Fruit fly (Drosophila melanogaster) whole organism, embryonic: ENCODE data around the gene Mlc1.
A peak's percentile ranks its signal among the peaks of the same experiment; 100 is the strongest.

Experiments
- B-H1 ChIP-seq: fragments of 200-800 bp; sonication (Bioruptor generic); IDR thresholded peaks from 3 replicates; pipeline ENCODE4 v1.3.6; 2022; ENCODE audit warnings: missing biosample characterization, missing genetic modification characterization
- Bdp1 ChIP-seq: fragments of 200-800 bp; sonication (Bioruptor generic); optimal IDR thresholded peaks from 3 replicates; lab custom pipeline; 2016; ENCODE audit warnings: missing biosample characterization, missing genetic modification characterization
- CG10209 ChIP-seq: fragments of 200-800 bp; sonication (Bioruptor generic); optimal IDR thresholded peaks from 3 replicates; lab custom pipeline; 2017; ENCODE audit warnings: missing biosample characterization, mild to moderate bottlenecking, missing genetic modification characterization, missing genetic modification reagents
- CG11398 ChIP-seq: fragments of 200-800 bp; sonication (Bioruptor generic); optimal IDR thresholded peaks from 2 replicates; lab custom pipeline; 2016; ENCODE audit warnings: missing biosample characterization, missing genetic modification characterization
- CG12942 ChIP-seq: fragments of 200-800 bp; sonication (Bioruptor generic); optimal IDR thresholded peaks from 3 replicates; lab custom pipeline; 2016; ENCODE audit warnings: missing biosample characterization, missing genetic modification characterization
- CG13424 ChIP-seq: fragments of 200-800 bp; sonication (Bioruptor generic); optimal IDR thresholded peaks from 2 replicates; lab custom pipeline; 2019; ENCODE audit warnings: missing biosample characterization, mild to moderate bottlenecking, missing genetic modification characterization, moderate library complexity
- CG14441 ChIP-seq: fragments of 200-800 bp; sonication (Bioruptor generic); IDR thresholded peaks from 2 replicates; pipeline ENCODE4 v1.3.6; 2022; ENCODE audit warnings: missing biosample characterization, missing genetic modification characterization
- CG14710 ChIP-seq: fragments of 200-800 bp; sonication (Bioruptor generic); optimal IDR thresholded peaks from 3 replicates; lab custom pipeline; 2019; ENCODE audit warnings: missing biosample characterization, mild to moderate bottlenecking, missing genetic modification characterization, moderate library complexity
- CG14860 ChIP-seq: fragments of 200-800 bp; sonication (Bioruptor generic); IDR thresholded peaks from 3 replicates; pipeline ENCODE4 v1.3.6; 2022; ENCODE audit warnings: missing biosample characterization, missing genetic modification characterization; ENCODE audit not compliant: partially characterized antibody
- CG15269 ChIP-seq: fragments of 200-800 bp; sonication (Bioruptor generic); optimal IDR thresholded peaks from 2 replicates; lab custom pipeline; 2018; ENCODE audit warnings: missing biosample characterization, mild to moderate bottlenecking, missing genetic modification characterization, moderate library complexity
- CG16813 ChIP-seq: fragments of 200-800 bp; sonication (Bioruptor generic); IDR thresholded peaks from 3 replicates; pipeline ENCODE4 v1.3.6; 2022; ENCODE audit warnings: missing biosample characterization, missing genetic modification characterization; ENCODE audit not compliant: partially characterized antibody
- CG17359 ChIP-seq: fragments of 200-800 bp; sonication (Bioruptor generic); optimal IDR thresholded peaks from 3 replicates; lab custom pipeline; 2018; ENCODE audit warnings: missing biosample characterization, mild to moderate bottlenecking, missing genetic modification characterization, moderate library complexity
- CG18599 ChIP-seq: fragments of 200-800 bp; sonication (Bioruptor generic); optimal IDR thresholded peaks from 3 replicates; lab custom pipeline; 2017; ENCODE audit warnings: missing biosample characterization, missing genetic modification characterization, mild to moderate bottlenecking, moderate library complexity, missing genetic modification reagents
- CG18619 ChIP-seq: fragments of 200-800 bp; sonication (Bioruptor generic); optimal IDR thresholded peaks from 3 replicates; lab custom pipeline; 2017; ENCODE audit warnings: missing biosample characterization, mild to moderate bottlenecking, missing genetic modification characterization
- CG3163 ChIP-seq: fragments of 200-800 bp; sonication (Bioruptor generic); optimal IDR thresholded peaks from 3 replicates; lab custom pipeline; 2016; ENCODE audit warnings: missing biosample characterization, missing genetic modification characterization
- CG43689 ChIP-seq: fragments of 200-800 bp; sonication (Bioruptor generic); IDR thresholded peaks from 2 replicates; pipeline ENCODE4 v1.3.6; 2022; ENCODE audit warnings: missing biosample characterization, missing genetic modification characterization
- CG7372 ChIP-seq: fragments of 200-800 bp; sonication (Bioruptor generic); IDR thresholded peaks from 2 replicates; pipeline ENCODE4 v1.3.6; 2022; ENCODE audit warnings: missing biosample characterization, missing genetic modification characterization
- CG7556 ChIP-seq: fragments of 200-800 bp; sonication (Bioruptor generic); optimal IDR thresholded peaks from 2 replicates; lab custom pipeline; 2017; ENCODE audit warnings: missing biosample characterization, mild to moderate bottlenecking, missing genetic modification characterization
- CG7745 ChIP-seq: fragments of 200-800 bp; sonication (Bioruptor generic); optimal IDR thresholded peaks from 2 replicates; lab custom pipeline; 2018; ENCODE audit warnings: missing biosample characterization, mild to moderate bottlenecking, missing genetic modification characterization, moderate library complexity
- CG9215 ChIP-seq: fragments of 200-800 bp; sonication (Bioruptor generic); IDR thresholded peaks from 2 replicates; pipeline ENCODE4 v1.3.6; 2022; ENCODE audit warnings: missing biosample characterization, missing genetic modification characterization
- CG9437 ChIP-seq: fragments of 200-800 bp; sonication (Bioruptor generic); optimal IDR thresholded peaks from 2 replicates; lab custom pipeline; 2018; ENCODE audit warnings: missing biosample characterization, mild to moderate bottlenecking, missing genetic modification characterization
- Camta ChIP-seq: fragments of 200-800 bp; sonication (Bioruptor generic); optimal IDR thresholded peaks from 2 replicates; lab custom pipeline; 2016; ENCODE audit warnings: missing biosample characterization, missing genetic modification characterization
- Ets65A ChIP-seq: fragments of 200-800 bp; sonication (Bioruptor generic); peaks from one replicate; lab custom pipeline; 2016; ENCODE audit warnings: missing biosample characterization, missing genetic modification characterization
- Fer1 ChIP-seq: fragments of 200-800 bp; sonication (Bioruptor generic); optimal IDR thresholded peaks from 2 replicates; lab custom pipeline; 2017; ENCODE audit warnings: missing biosample characterization, mild to moderate bottlenecking, missing genetic modification characterization
- H15 ChIP-seq: fragments of 200-800 bp; sonication (Bioruptor generic); IDR thresholded peaks from 3 replicates; pipeline ENCODE4 v1.3.6; 2022; ENCODE audit warnings: missing biosample characterization, missing genetic modification characterization
- Kr ChIP-seq: fragments of 200-800 bp; sonication (Bioruptor generic); optimal IDR thresholded peaks from 2 replicates; lab custom pipeline; 2017; ENCODE audit warnings: missing biosample characterization, mild to moderate bottlenecking, missing genetic modification characterization
- Lhr ChIP-seq: fragments of 200-800 bp; sonication (Bioruptor generic); optimal IDR thresholded peaks from 3 replicates; lab custom pipeline; 2017; ENCODE audit warnings: mild to moderate bottlenecking, missing biosample characterization, missing genetic modification reagents, missing genetic modification characterization
- MTF-1 ChIP-seq: fragments of 200-800 bp; sonication (Bioruptor generic); optimal IDR thresholded peaks from 2 replicates; lab custom pipeline; 2018; ENCODE audit warnings: missing biosample characterization, mild to moderate bottlenecking, missing genetic modification characterization, borderline replicate concordance
- Max ChIP-seq: fragments of 200-800 bp; sonication (Bioruptor generic); optimal IDR thresholded peaks from 2 replicates; lab custom pipeline; 2016; ENCODE audit warnings: missing biosample characterization, mild to moderate bottlenecking, missing genetic modification characterization
- NC2β ChIP-seq: fragments of 200-800 bp; sonication (Bioruptor generic); optimal IDR thresholded peaks from 2 replicates; lab custom pipeline; 2016; ENCODE audit warnings: missing biosample characterization, missing genetic modification characterization
- Spps ChIP-seq: fragments of 200-800 bp; sonication (Bioruptor generic); optimal IDR thresholded peaks from 2 replicates; lab custom pipeline; 2018; ENCODE audit warnings: missing biosample characterization, mild to moderate bottlenecking, missing genetic modification characterization
- Stat92E ChIP-seq, 3 experiments: fragments of >200 bp in 2 of 3; fragments of 200-800 bp in 1 of 3; sonication (Bioruptor generic) in 1 of 3; optimal IDR thresholded peaks; 2 replicates each; lab custom pipeline; 2017 to 2019; ENCODE audit warnings: missing biosample characterization in 3 of 3, missing genetic modification characterization in 3 of 3, mild to moderate bottlenecking in 1 of 3, moderate library complexity in 1 of 3
- amos ChIP-seq: fragments of 200-800 bp; sonication (Bioruptor generic); IDR thresholded peaks from 2 replicates; pipeline ENCODE4 v1.3.6; 2022; ENCODE audit warnings: missing biosample characterization, missing genetic modification characterization; ENCODE audit not compliant: partially characterized antibody
- br ChIP-seq: fragments of >200 bp; optimal IDR thresholded peaks from 2 replicates; lab custom pipeline; 2017
- bsh ChIP-seq, 2 experiments: fragments of 200-800 bp; sonication (Bioruptor generic); optimal IDR thresholded peaks; 2 replicates each; lab custom pipeline; 2017 to 2018; ENCODE audit warnings: mild to moderate bottlenecking in 2 of 2, missing biosample characterization in 2 of 2, missing genetic modification characterization in 2 of 2, moderate library complexity in 1 of 2
- cato ChIP-seq: fragments of 200-800 bp; sonication (Bioruptor generic); optimal IDR thresholded peaks from 2 replicates; lab custom pipeline; 2016; ENCODE audit warnings: missing biosample characterization, missing genetic modification characterization, borderline replicate concordance
- cg ChIP-seq: fragments of 200-800 bp; sonication (Bioruptor generic); optimal IDR thresholded peaks from 3 replicates; lab custom pipeline; 2019; ENCODE audit warnings: missing biosample characterization, mild to moderate bottlenecking, missing genetic modification characterization, moderate library complexity
- crp ChIP-seq, 2 experiments: fragments of 200-800 bp; sonication (Bioruptor generic); optimal IDR thresholded peaks; 2 replicates in 1 of 2; 3 replicates in 1 of 2; lab custom pipeline; 2017; ENCODE audit warnings: missing biosample characterization in 2 of 2, missing genetic modification characterization in 2 of 2, mild to moderate bottlenecking in 1 of 2, moderate library complexity in 1 of 2
- dmrt99B ChIP-seq: fragments of 200-800 bp; sonication (Bioruptor generic); optimal IDR thresholded peaks from 2 replicates; lab custom pipeline; 2018; ENCODE audit warnings: missing biosample characterization, mild to moderate bottlenecking, missing genetic modification characterization, moderate library complexity
- dpn ChIP-seq, 2 experiments: fragments of 200-800 bp; sonication (Bioruptor generic); optimal IDR thresholded peaks; 3 replicates each; lab custom pipeline; 2016; ENCODE audit warnings: missing biosample characterization in 2 of 2, missing genetic modification characterization in 2 of 2
- esg ChIP-seq: fragments of 200-800 bp; sonication (Bioruptor generic); conservative IDR thresholded peaks from 2 replicates; pipeline ENCODE4 v1.3.6; 2022; ENCODE audit warnings: missing biosample characterization, missing genetic modification characterization
- ind ChIP-seq: fragments of 200-800 bp; sonication (Bioruptor generic); optimal IDR thresholded peaks from 3 replicates; lab custom pipeline; 2016; ENCODE audit warnings: missing biosample characterization, missing genetic modification characterization
- jumu ChIP-seq: fragments of 200-800 bp; sonication (Bioruptor generic); optimal IDR thresholded peaks from 3 replicates; lab custom pipeline; 2016; ENCODE audit warnings: missing biosample characterization, missing genetic modification characterization
- lab ChIP-seq: fragments of 200-800 bp; sonication (Bioruptor generic); optimal IDR thresholded peaks from 3 replicates; lab custom pipeline; 2017; ENCODE audit warnings: missing biosample characterization, missing genetic modification characterization, mild to moderate bottlenecking, moderate library complexity, missing genetic modification reagents
- maf-S ChIP-seq: fragments of 200-800 bp; sonication (Bioruptor generic); optimal IDR thresholded peaks from 2 replicates; lab custom pipeline; 2016; ENCODE audit warnings: missing biosample characterization, missing genetic modification characterization
- pita ChIP-seq: fragments of 200-800 bp; sonication (Bioruptor generic); optimal IDR thresholded peaks from 2 replicates; lab custom pipeline; 2017; ENCODE audit warnings: missing biosample characterization, mild to moderate bottlenecking, missing genetic modification characterization
- slp2 ChIP-seq: fragments of 200-800 bp; sonication (Bioruptor generic); optimal IDR thresholded peaks from 2 replicates; lab custom pipeline; 2016; ENCODE audit warnings: missing biosample characterization, missing genetic modification characterization
- unc-4 ChIP-seq: fragments of 200-800 bp; sonication (Bioruptor generic); IDR thresholded peaks from 2 replicates; pipeline ENCODE4 v1.3.6; 2022; ENCODE audit warnings: missing biosample characterization, missing genetic modification characterization; ENCODE audit not compliant: partially characterized antibody
- vvl ChIP-seq: fragments of 200-800 bp; sonication (Bioruptor generic); IDR thresholded peaks from 2 replicates; pipeline ENCODE4 v1.3.6; 2022; ENCODE audit warnings: missing biosample characterization, missing genetic modification characterization
- wor ChIP-seq: fragments of 200-800 bp; sonication (Bioruptor generic); IDR thresholded peaks from 2 replicates; pipeline ENCODE4 v1.3.6; 2022; ENCODE audit warnings: missing biosample characterization, missing genetic modification characterization

The Mlc1 gene

dm6 chr3R:27621861-27622260 is 38.1 kb downstream of the Mlc1 start (continued):
- TF ChIP-seq CG7556 (GFP tag; lab: Kevin White, UChicago) (peak; percentile 23), NC2β (no peak), slp2 (GFP tag; lab: Kevin White, UChicago) (no peak), Lhr (GFP tag; lab: Kevin White, UChicago) (no peak), br (lab: Kevin White, UChicago) (no peak), CG43689 (GFP tag; lab: Robert Waterston, UW) (no peak), cato (GFP tag; lab: Kevin White, UChicago) (no peak), CG14860 (GFP tag; lab: Robert Waterston, UW) (no peak), cg (GFP tag; lab: Kevin White, UChicago) (no peak), dpn (GFP tag; optimal IDR thresholded peaks at IDR 0.05; lab: Kevin White, UChicago) (no peak), CG3163 (no peak), CG9437 (GFP tag; lab: Kevin White, UChicago) (no peak), CG18619 (GFP tag; lab: Kevin White, UChicago) (no peak), bsh (GFP tag; optimal IDR thresholded peaks at IDR 0.05; lab: Kevin White, UChicago) (peak in 1 of 2 experiments; percentile 24), jumu (no peak), CG17359 (peak; percentile 17), Bdp1 (GFP tag; lab: Kevin White, UChicago) (no peak), B-H1 (peak; percentile 27; the same call in 2 of the 3 replicates), CG9215 (no peak), Camta (GFP tag; lab: Kevin White, UChicago) (no peak), amos (GFP tag; lab: Robert Waterston, UW) (no peak), maf-S (GFP tag; lab: Kevin White, UChicago) (no peak), CG14710 (tag; lab: Kevin White, UChicago) (no peak), CG11398 (GFP tag; lab: Kevin White, UChicago) (no peak), CG16813 (GFP tag; lab: Robert Waterston, UW) (no peak), CG13424 (tag; lab: Kevin White, UChicago) (peak; percentile 32), pita (no peak), wor (GFP tag; lab: Robert Waterston, UW) (no peak), lab (GFP tag; lab: Kevin White, UChicago) (peak; percentile 58), Spps (tag; lab: Kevin White, UChicago) (no peak), CG7745 (tag; lab: Kevin White, UChicago) (no peak), Fer1 (GFP tag; lab: Kevin White, UChicago) (peak; percentile 16), Stat92E (GFP tag; optimal IDR thresholded peaks at IDR 0.05; lab: Kevin White, UChicago) (no peak), CG14441 (GFP tag; lab: Robert Waterston, UW) (no peak), Ets65A (GFP tag; lab: Kevin White, UChicago) (peak; percentile 68), unc-4 (GFP tag; lab: Robert Waterston, UW) (no peak), ind (GFP tag; lab: Kevin White, UChicago) (peak; percentile 4), crp (GFP tag; optimal IDR thresholded peaks at IDR 0.05; lab: Kevin White, UChicago) (no peak), CG10209 (GFP tag; lab: Kevin White, UChicago) (no peak), esg (no peak; the same call in 1 of the 2 replicates), vvl (GFP tag; lab: Robert Waterston, UW) (peak; percentile 35; the same call in 1 of the 2 replicates), CG18599 (peak; percentile 58), dmrt99B (tag; lab: Kevin White, UChicago) (peak; percentile 46), Kr (no peak), MTF-1 (GFP tag; lab: Kevin White, UChicago) (no peak), CG7372 (GFP tag; lab: Robert Waterston, UW) (0 out of 2 replicates have a peak, but pooled peaks have one; percentile 22), H15 (no peak), CG15269 (tag; lab: Kevin White, UChicago) (peak; percentile 43), Max (GFP tag; lab: Kevin White, UChicago) (no peak), CG12942 (no peak)
